Worm (Caenorhabditis elegans): ENCODE results near the gene srg-57.

srg-57 gene

ce11 chrV:2734360-2734759 lies at the start of gene srg-57:
Gene srg-57, minus strand, starts transcription at chrV:2734460.
- no peak for TF ChIP-seq lir-1 (GFP tag; conservative IDR thresholded peaks at IDR 0.05)
- no peak for TF ChIP-seq ceh-27 (GFP tag; optimal IDR thresholded peaks at IDR 0.05)
- no peak for TF ChIP-seq ccch-3 (GFP tag; optimal IDR thresholded peaks at IDR 0.05)
- no peak for TF ChIP-seq ztf-3 (GFP tag; optimal IDR thresholded peaks at IDR 0.05)
- TF ChIP-seq attf-5 (GFP tag; optimal IDR thresholded peaks at IDR 0.05): no peak
- no peak for TF ChIP-seq akir-1 (GFP tag; optimal IDR thresholded peaks at IDR 0.05)
- no peak for TF ChIP-seq madf-10 (tag; optimal IDR thresholded peaks at IDR 0.05)

ce11 chrV:2780786-2781185 lies 46.5 kb upstream of the srg-57 start, which contains the start of gene R05D8.11:
Gene R05D8.11, minus strand, starts transcription at chrV:2780886.
- TF ChIP-seq hrde-1 (tag; optimal IDR thresholded peaks at IDR 0.05; ENCODE audit: borderline replicate concordance) (no peak), F39B2.1 (GFP tag; IDR thresholded peaks at IDR 0.05) (no peak), mxl-1 (tag; optimal IDR thresholded peaks at IDR 0.05) (no peak), dpl-1 (GFP tag; optimal IDR thresholded peaks at IDR 0.05) (no peak), lsy-27 (tag; optimal IDR thresholded peaks at IDR 0.05; ENCODE audit: borderline replicate concordance, insufficient read depth) (no peak), atf-7 (tag; optimal IDR thresholded peaks at IDR 0.05) (no peak), snpc-1.3 (tag; optimal IDR thresholded peaks at IDR 0.05; ENCODE audit: insufficient read depth) (no peak), F23B12.7 (tag; optimal IDR thresholded peaks at IDR 0.05; ENCODE audit: insufficient read depth) (no peak), hmg-1.2 (GFP tag; IDR thresholded peaks at IDR 0.05) (no peak), B0261.1 (tag; optimal IDR thresholded peaks at IDR 0.05) (no peak), dox-1 (GFP tag; IDR thresholded peaks at IDR 0.05) (no peak), hlh-26 (GFP tag; conservative IDR thresholded peaks at IDR 0.05) (no peak)

DNA sequence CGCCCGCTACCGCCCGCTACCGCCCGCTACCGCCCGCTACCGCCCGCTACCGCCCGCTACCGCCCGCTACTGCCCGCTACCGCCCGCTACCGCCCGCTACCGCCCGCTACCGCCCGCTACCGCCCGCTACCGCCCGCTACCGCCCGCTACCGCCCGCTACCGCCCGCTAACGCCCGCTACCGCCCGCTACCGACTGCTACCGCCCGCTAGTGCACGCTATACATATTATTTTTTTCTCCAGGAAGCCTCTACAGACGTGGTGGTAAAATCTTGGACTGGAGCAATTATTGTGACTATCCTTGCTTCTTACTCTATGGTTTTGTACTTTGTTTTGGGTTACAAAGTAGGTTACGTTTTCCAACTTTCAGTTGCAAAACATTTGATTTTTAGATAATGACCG lies 44.2 kb upstream of the srg-57 start:
- TF ChIP-seq egrh-3 (GFP tag; IDR thresholded peaks at IDR 0.05): peak; percentile 84

DNA sequence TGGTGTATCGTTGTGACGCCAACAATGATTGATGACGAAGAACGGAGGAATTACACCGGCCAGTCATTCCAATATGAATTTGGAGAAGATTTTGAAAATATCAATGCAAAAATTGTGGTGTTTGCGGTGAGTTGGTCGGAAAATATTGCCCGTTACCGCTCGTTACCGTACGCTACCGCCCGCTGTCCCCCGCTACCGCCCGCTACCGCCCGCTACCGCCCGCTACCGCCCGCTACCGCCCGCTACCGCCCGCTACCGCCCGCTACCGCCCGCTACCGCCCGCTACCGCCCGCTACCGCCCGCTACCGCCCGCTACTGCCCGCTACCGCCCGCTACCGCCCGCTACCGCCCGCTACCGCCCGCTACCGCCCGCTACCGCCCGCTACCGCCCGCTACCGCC lies 43.1 kb upstream of the srg-57 start:
- peak; percentile 91 for TF ChIP-seq egrh-3 (GFP tag; IDR thresholded peaks at IDR 0.05)

DNA sequence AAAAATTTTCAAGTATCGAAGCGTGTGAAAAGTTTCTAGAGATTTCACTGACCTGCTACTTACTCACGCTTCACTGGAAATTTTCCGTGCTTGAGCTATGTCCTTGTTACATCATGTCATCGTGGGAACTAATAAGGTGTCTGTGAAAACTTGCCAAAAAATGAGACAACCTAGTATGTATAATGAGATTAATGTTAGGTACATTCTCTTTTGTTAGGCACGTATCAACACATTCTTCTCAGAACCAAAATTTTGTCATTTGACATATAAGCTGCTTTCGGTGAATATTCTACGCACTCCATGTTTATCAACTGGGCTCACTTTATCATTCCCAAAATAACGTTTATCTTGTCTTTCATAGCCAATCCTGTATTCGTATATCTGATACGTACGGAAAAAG lies 39.8 kb upstream of the srg-57 start, which contains the start of gene srj-18:
Gene srj-18, plus strand, starts transcription at position 301 of the 400 bp plus-strand sequence.
- TF ChIP-seq snpc-1.3 (tag; optimal IDR thresholded peaks at IDR 0.05; ENCODE audit: insufficient read depth): no peak
- no peak for TF ChIP-seq F23B12.7 (tag; optimal IDR thresholded peaks at IDR 0.05; ENCODE audit: insufficient read depth)
- no peak for TF ChIP-seq hsf-1 (GFP tag; IDR thresholded peaks at IDR 0.05)
- TF ChIP-seq snpc-3.4 (tag; optimal IDR thresholded peaks at IDR 0.05): no peak
- no peak for TF ChIP-seq nhr-27 (tag; optimal IDR thresholded peaks at IDR 0.05)
- TF ChIP-seq mes-4 (tag; optimal IDR thresholded peaks at IDR 0.05): no peak
- TF ChIP-seq atf-7 (tag; optimal IDR thresholded peaks at IDR 0.05): no peak
- no peak for TF ChIP-seq zim-3 (tag; optimal IDR thresholded peaks at IDR 0.05)
- no peak for TF ChIP-seq sea-2 (GFP tag; IDR thresholded peaks at IDR 0.05)
- no peak for TF ChIP-seq dpff-1 (tag; optimal IDR thresholded peaks at IDR 0.05)
- TF ChIP-seq snpc-1.1 (tag; optimal IDR thresholded peaks at IDR 0.05; ENCODE audit: insufficient read depth): no peak
- TF ChIP-seq egl-18 (GFP tag; IDR thresholded peaks at IDR 0.05): no peak
- TF ChIP-seq dox-1 (GFP tag; IDR thresholded peaks at IDR 0.05): no peak
- TF ChIP-seq sdz-38 (tag; optimal IDR thresholded peaks at IDR 0.05): no peak
- no peak for TF ChIP-seq mel-28 (tag; optimal IDR thresholded peaks at IDR 0.05; ENCODE audit: borderline replicate concordance)
- TF ChIP-seq ekl-4 (GFP tag; IDR thresholded peaks at IDR 0.05): no peak
- TF ChIP-seq zfh-2 (GFP tag; conservative IDR thresholded peaks at IDR 0.05): no peak

Data from whole organism, young adult.